Fruit fly (Drosophila melanogaster) whole organism, larva: ENCODE measurements around the gene CG43694.

Experiments used
- noc ChIP-seq: fragments of 200-800 bp; sonication (Bioruptor generic); optimal IDR thresholded peaks from 3 replicates; lab custom pipeline; 2019; ENCODE audit warnings: missing biosample characterization, mild to moderate bottlenecking, missing genetic modification characterization, moderate library complexity

The CG43694 gene

dm6 chr3R:23399679-23400078 is 26.1 kb downstream of the CG43694 start:
- TF ChIP-seq noc (tag; lab: Kevin White, UChicago): no peak

DNA sequence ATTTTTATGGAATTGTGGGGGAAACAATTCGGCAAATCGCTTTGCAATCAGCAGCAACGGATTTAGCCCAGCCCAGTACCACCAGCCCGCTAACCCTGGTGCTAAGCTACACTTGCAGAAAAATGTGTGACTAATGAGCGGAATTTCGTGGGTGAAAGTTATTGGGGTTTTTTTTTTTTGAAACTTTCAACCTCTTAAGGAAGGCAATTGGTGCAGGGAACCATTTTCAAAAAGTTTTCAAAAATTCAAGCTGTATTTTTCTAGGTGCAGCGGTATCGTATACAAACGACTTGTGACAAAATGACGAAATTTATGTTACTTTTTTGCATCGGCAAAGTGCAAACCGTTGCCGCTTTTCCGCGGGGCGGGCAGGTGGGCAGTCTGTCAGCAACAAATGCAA is 26.9 kb downstream of the CG43694 start:
- no peak for TF ChIP-seq noc (tag; lab: Kevin White, UChicago)

- TF ChIP-seq noc (tag; lab: Kevin White, UChicago): no peak
Measured at dm6 chr3R:23396548-23397294, 29.1 kb downstream of the CG43694 start.

DNA sequence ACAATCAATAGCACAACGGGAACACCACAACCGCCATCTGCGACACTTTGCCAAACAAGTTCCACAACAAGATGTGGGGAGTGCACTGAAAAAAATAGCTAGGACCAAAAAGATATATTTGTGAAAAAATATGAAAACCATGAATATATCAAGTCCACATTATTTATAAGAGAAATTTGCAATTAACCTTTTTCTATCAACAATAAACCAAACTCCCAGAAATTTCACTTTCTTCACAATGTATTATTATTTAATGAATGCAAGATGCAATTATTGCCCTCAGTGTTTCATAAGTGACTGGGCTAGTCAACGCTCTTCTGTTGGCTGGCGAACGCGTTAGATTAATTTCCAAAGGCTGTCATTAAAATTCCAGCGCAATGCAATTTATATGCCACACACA is 30.1 kb downstream of the CG43694 start:
- no peak for TF ChIP-seq noc (tag; lab: Kevin White, UChicago)

- no peak for TF ChIP-seq noc (tag; lab: Kevin White, UChicago)
Measured at dm6 chr3R:23393507-23393906, 32.3 kb downstream of the CG43694 start.

- TF ChIP-seq noc (tag; lab: Kevin White, UChicago): no peak
Measured at dm6 chr3R:23392235-23392634, 33.6 kb downstream of the CG43694 start.

DNA sequence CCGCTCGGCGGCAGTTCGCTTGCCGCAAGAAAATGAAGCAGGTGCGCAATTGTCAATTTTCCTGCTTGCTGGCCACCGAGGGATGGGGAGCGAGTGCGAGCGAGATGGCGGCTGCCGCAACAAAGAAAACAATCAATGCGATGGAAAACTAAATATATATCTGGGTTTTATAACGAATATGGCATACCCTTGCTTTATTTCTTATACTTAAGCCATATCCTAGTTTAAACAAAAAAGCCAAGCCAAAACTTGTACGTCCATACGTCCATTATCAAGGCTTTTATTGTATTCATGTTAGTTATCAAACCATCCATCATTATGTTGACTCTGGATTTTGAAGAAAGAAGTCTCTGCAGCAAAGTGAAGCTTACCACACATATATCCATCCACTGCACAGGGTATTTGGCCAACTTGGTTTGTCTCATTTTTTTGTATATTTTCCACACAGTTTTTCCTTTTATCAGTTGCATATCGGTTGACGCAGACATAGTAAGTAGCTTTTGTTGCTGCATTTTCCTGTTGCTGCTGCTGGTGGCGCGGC is 35.0 kb downstream of the CG43694 start:
- no peak for TF ChIP-seq noc (tag; lab: Kevin White, UChicago)

- TF ChIP-seq noc (tag; lab: Kevin White, UChicago): no peak
Measured at dm6 chr3R:23388798-23389197, 37.0 kb downstream of the CG43694 start, which contains the start of gene CG31515. TSS of gene CG31515 (minus strand) at chr3R:23388898.

DNA sequence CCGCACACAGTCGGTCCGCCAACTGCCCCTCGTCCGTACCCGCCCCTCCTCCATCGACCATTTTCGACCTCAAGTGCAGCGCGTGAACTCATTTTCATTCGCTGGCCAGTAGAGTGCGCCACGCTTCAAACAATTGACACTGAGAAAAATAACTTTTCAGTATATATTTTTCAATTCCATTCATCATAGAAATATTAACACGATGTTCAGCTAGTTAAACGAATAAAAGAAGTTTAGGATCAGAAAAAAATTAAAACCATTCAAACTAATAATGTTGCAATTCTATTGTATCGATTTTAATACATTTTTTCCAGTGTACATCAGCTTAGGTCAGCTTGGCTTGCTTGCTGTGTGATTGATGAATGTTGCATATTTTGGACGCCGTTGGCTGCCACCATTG is 38.9 kb downstream of the CG43694 start:
- no peak for TF ChIP-seq noc (tag; lab: Kevin White, UChicago)

- TF ChIP-seq noc (tag; lab: Kevin White, UChicago): no peak
Measured at dm6 chr3R:23386021-23386457, 39.8 kb downstream of the CG43694 start.

dm6 chr3R:23384591-23385260 is 41.1 kb downstream of the CG43694 start, which contains the start of gene CG4393:
TSS of gene CG4393 (minus strand) at chr3R:23384777.
- no peak for TF ChIP-seq noc (tag; lab: Kevin White, UChicago)

DNA sequence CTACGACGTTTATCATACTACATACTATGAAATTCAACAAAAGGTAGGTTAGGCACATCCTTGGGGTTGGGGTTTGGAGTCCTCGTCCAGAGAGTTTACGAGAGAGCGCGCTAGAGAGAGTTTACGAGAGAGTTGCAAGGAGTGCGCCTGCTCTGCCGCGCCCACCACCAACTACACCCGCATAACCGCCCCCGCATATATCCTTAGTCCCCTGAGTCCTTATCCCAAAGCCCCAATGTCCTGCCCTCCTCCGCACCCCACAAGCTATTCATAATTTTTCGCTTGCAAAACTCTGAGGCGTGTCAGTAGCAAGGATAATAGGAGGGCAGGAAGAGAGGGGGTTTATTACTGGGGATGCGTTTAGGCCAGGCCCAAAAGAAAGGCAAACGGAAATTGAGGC is 42.1 kb downstream of the CG43694 start:
- TF ChIP-seq noc (tag; lab: Kevin White, UChicago): no peak

DNA sequence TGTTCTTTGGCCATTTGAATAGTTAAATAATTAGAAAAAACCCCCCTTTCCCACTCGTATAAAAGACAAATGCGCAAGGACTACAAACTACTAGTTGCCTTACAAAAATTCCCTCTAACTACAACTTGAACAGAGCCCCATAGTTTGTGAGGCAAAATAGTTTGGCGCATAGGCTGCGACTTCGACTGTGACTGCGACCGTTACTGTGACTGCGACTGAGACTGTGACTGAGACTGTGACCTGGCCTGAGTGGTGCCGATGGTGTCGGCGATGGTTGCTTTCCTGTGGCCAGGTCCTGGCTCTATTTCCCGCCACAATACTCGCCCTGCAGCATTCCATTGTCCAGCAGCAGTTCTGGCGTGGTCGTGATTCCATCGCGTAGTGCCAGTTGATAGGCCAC is 48.5 kb downstream of the CG43694 start:
- TF ChIP-seq noc (tag; lab: Kevin White, UChicago): no peak
